Worm (Caenorhabditis elegans) whole organism, young adult: ENCODE measurements around the gene K09C4.5.

Experiments used
- B0019.2 ChIP-seq: fragments of 200-800 bp; sonication (Bioruptor generic); conservative IDR thresholded peaks from 2 replicates; pipeline ENCODE4 v1.3.6; 2022; ENCODE audit warnings: missing genetic modification reagents, missing genetic modification characterization, missing compliant biosample characterization
- B0261.1 ChIP-seq: sonication (generic microtip); optimal IDR thresholded peaks from 2 replicates; lab custom pipeline; 2016; ENCODE audit warnings: mild to moderate bottlenecking, missing genetic modification characterization, moderate library complexity, missing compliant biosample characterization
- F37B4.10 ChIP-seq: fragments of 200-800 bp; sonication (Bioruptor generic); IDR thresholded peaks from 2 replicates; pipeline ENCODE4 v1.3.6; 2022; ENCODE audit warnings: missing genetic modification characterization, missing compliant biosample characterization
- Y56A3A.18 ChIP-seq: fragments of 200-800 bp; sonication (Bioruptor generic); IDR thresholded peaks from 2 replicates; pipeline ENCODE4 v1.3.6; 2022; ENCODE audit warnings: missing genetic modification reagents, missing genetic modification characterization, missing compliant biosample characterization
- Y67H2A.10 ChIP-seq: fragments of 200-800 bp; sonication (Bioruptor generic); conservative IDR thresholded peaks from 2 replicates; pipeline ENCODE4 v1.3.6; 2022; ENCODE audit warnings: missing genetic modification reagents, missing genetic modification characterization, missing compliant biosample characterization
- Y79H2A.3 ChIP-seq: fragments of 200-800 bp; sonication (Bioruptor generic); conservative IDR thresholded peaks from 2 replicates; pipeline ENCODE4 v1.3.6; 2022; ENCODE audit warnings: missing genetic modification reagents, missing genetic modification characterization, missing compliant biosample characterization
- ama-1 ChIP-seq, 3 experiments: fragments of 150-350 bp in 1 of 3; sonication (generic microtip) in 2 of 3; optimal IDR thresholded peaks; 2 replicates each; lab custom pipeline; 2014 to 2018; ENCODE audit warnings: missing biosample characterization in 2 of 3, missing genetic modification characterization in 2 of 3, missing genetic modification reagents in 2 of 3
- atf-7 ChIP-seq: sonication (generic microtip); optimal IDR thresholded peaks from 2 replicates; lab custom pipeline; 2017; ENCODE audit warnings: mild to moderate bottlenecking, missing genetic modification characterization, missing compliant biosample characterization
- attf-3 ChIP-seq: fragments of 200-800 bp; sonication (Bioruptor generic); conservative IDR thresholded peaks from 2 replicates; pipeline ENCODE4 v1.3.6; 2022; ENCODE audit warnings: missing genetic modification reagents, missing genetic modification characterization, missing compliant biosample characterization
- bed-1 ChIP-seq: fragments of 200-800 bp; sonication (Bioruptor generic); IDR thresholded peaks from 2 replicates; pipeline ENCODE4 v1.3.6; 2022; ENCODE audit warnings: missing genetic modification reagents, missing genetic modification characterization, missing compliant biosample characterization
- cebp-1 ChIP-seq, 2 experiments: fragments of 200-800 bp in 1 of 2; sonication (Bioruptor generic) in 1 of 2; sonication (generic microtip) in 1 of 2; IDR thresholded peaks in 1 of 2; optimal IDR thresholded peaks in 1 of 2; 2 replicates each; pipeline versions ENCODE4 v1.3.6 to Lab custom; 2017 to 2022; ENCODE audit warnings: missing compliant biosample characterization in 2 of 2, missing genetic modification characterization in 2 of 2, mild to moderate bottlenecking in 1 of 2, missing genetic modification reagents in 1 of 2, moderate library complexity in 1 of 2
- cebp-2 ChIP-seq: fragments of 200-800 bp; sonication (Bioruptor generic); IDR thresholded peaks from 2 replicates; pipeline ENCODE4 v1.3.6; 2022; ENCODE audit warnings: missing genetic modification characterization, missing compliant biosample characterization
- ceh-58 ChIP-seq: fragments of 200-800 bp; sonication (Bioruptor generic); IDR thresholded peaks from 2 replicates; pipeline ENCODE4 v1.3.6; 2022; ENCODE audit warnings: missing genetic modification characterization, missing compliant biosample characterization
- dox-1 ChIP-seq: fragments of 200-800 bp; sonication (Bioruptor generic); IDR thresholded peaks from 2 replicates; pipeline ENCODE4 v1.3.6; 2022; ENCODE audit warnings: missing genetic modification reagents, missing genetic modification characterization, missing compliant biosample characterization
- efl-1 ChIP-seq: fragments of 150-350 bp; optimal IDR thresholded peaks from 2 replicates; lab custom pipeline; 2014; ENCODE audit warnings: missing biosample characterization, missing genetic modification reagents, missing genetic modification characterization
- ets-4 ChIP-seq: fragments of 200-800 bp; sonication (Bioruptor generic); optimal IDR thresholded peaks from 2 replicates; lab custom pipeline; 2018; ENCODE audit warnings: mild to moderate bottlenecking, missing genetic modification characterization, missing compliant biosample characterization
- hmg-1.2 ChIP-seq: fragments of 200-800 bp; sonication (Bioruptor generic); IDR thresholded peaks from 2 replicates; pipeline ENCODE4 v1.3.6; 2022; ENCODE audit warnings: missing genetic modification reagents, missing genetic modification characterization, missing compliant biosample characterization
- hrde-1 ChIP-seq: sonication (generic microtip); optimal IDR thresholded peaks from 2 replicates; lab custom pipeline; 2016; ENCODE audit warnings: missing genetic modification characterization, mild to moderate bottlenecking, missing compliant biosample characterization, moderate library complexity, missing genotype, missing genetic modification reagents, borderline replicate concordance
- hsf-1 ChIP-seq: fragments of 200-800 bp; sonication (Bioruptor generic); IDR thresholded peaks from 2 replicates; pipeline ENCODE4 v1.3.6; 2022; ENCODE audit warnings: missing genetic modification reagents, missing genetic modification characterization, missing compliant biosample characterization
- let-607 ChIP-seq, 2 experiments: fragments of 200-800 bp in 1 of 2; sonication (Bioruptor generic) in 1 of 2; sonication (generic microtip) in 1 of 2; optimal IDR thresholded peaks; 2 replicates each; lab custom pipeline; 2016 to 2018; ENCODE audit warnings: mild to moderate bottlenecking in 2 of 2, missing compliant biosample characterization in 2 of 2, missing genetic modification characterization in 2 of 2, moderate library complexity in 2 of 2, missing genotype in 1 of 2
- lin-26 ChIP-seq: fragments of 200-800 bp; sonication (Bioruptor generic); IDR thresholded peaks from 2 replicates; pipeline ENCODE4 v1.3.6; 2022; ENCODE audit warnings: missing genetic modification reagents, missing genetic modification characterization, missing compliant biosample characterization
- lir-1 ChIP-seq: fragments of 200-800 bp; sonication (Bioruptor generic); conservative IDR thresholded peaks from 2 replicates; pipeline ENCODE4 v1.3.6; 2022; ENCODE audit warnings: missing genetic modification reagents, missing genetic modification characterization, missing compliant biosample characterization
- madf-10 ChIP-seq: sonication (generic microtip); optimal IDR thresholded peaks from 2 replicates; lab custom pipeline; 2016; ENCODE audit warnings: mild to moderate bottlenecking, missing genetic modification characterization, missing compliant biosample characterization
- madf-3 ChIP-seq: fragments of 200-800 bp; sonication (Bioruptor generic); IDR thresholded peaks from 2 replicates; pipeline ENCODE4 v1.3.6; 2022; ENCODE audit warnings: missing genetic modification reagents, missing genetic modification characterization, missing compliant biosample characterization
- madf-6 ChIP-seq: fragments of 200-800 bp; sonication (Bioruptor generic); IDR thresholded peaks from 2 replicates; pipeline ENCODE4 v1.3.6; 2022; ENCODE audit warnings: missing genetic modification reagents, missing genetic modification characterization, missing compliant biosample characterization
- madf-8 ChIP-seq: fragments of 200-800 bp; sonication (Bioruptor generic); conservative IDR thresholded peaks from 2 replicates; pipeline ENCODE4 v1.3.6; 2022; ENCODE audit warnings: missing genetic modification reagents, missing genetic modification characterization, missing compliant biosample characterization
- mel-28 ChIP-seq: sonication (generic microtip); optimal IDR thresholded peaks from 2 replicates; lab custom pipeline; 2016; ENCODE audit warnings: borderline replicate concordance, mild to moderate bottlenecking, missing genetic modification characterization, missing compliant biosample characterization
- mxl-1 ChIP-seq: sonication (generic microtip); optimal IDR thresholded peaks from 2 replicates; lab custom pipeline; 2016; ENCODE audit warnings: missing genetic modification characterization, missing compliant biosample characterization
- nhr-179 ChIP-seq: sonication (generic microtip); optimal IDR thresholded peaks from 2 replicates; lab custom pipeline; 2016; ENCODE audit warnings: mild to moderate bottlenecking, missing genetic modification characterization, missing compliant biosample characterization
- nhr-80 ChIP-seq: sonication (generic microtip); optimal IDR thresholded peaks from 2 replicates; lab custom pipeline; 2016; ENCODE audit warnings: missing genetic modification characterization, missing compliant biosample characterization
- pha-4 ChIP-seq: fragments of 150-350 bp; sonication (generic microtip); optimal IDR thresholded peaks from 2 replicates; lab custom pipeline; 2014; ENCODE audit warnings: missing biosample characterization, missing genetic modification reagents, missing genetic modification characterization
- snpc-1.1 ChIP-seq: sonication (generic microtip); optimal IDR thresholded peaks from 2 replicates; lab custom pipeline; 2017; ENCODE audit warnings: missing genetic modification characterization, mild to moderate bottlenecking, missing compliant biosample characterization, antibody characterized with exemption, moderate library complexity, missing genotype, missing genetic modification reagents; ENCODE audit not compliant: insufficient read depth
- snpc-1.3 ChIP-seq: sonication (generic microtip); optimal IDR thresholded peaks from 2 replicates; lab custom pipeline; 2017; ENCODE audit warnings: missing genetic modification characterization, mild to moderate bottlenecking, missing compliant biosample characterization, antibody characterized with exemption, moderate library complexity, missing genotype, missing genetic modification reagents; ENCODE audit not compliant: insufficient read depth
- snpc-4 ChIP-seq, 5 experiments: fragments of 150-350 bp in 1 of 5; sonication (generic microtip) in 4 of 5; optimal IDR thresholded peaks; 2 replicates each; lab custom pipeline; 2014 to 2018; ENCODE audit warnings: missing genetic modification characterization in 5 of 5, missing biosample characterization in 3 of 5, antibody characterized with exemption in 2 of 5, mild to moderate bottlenecking in 2 of 5, missing compliant biosample characterization in 2 of 5, missing genotype in 2 of 5, moderate library complexity in 2 of 5, missing genetic modification reagents in 1 of 5
- unc-62 ChIP-seq: fragments of 150-350 bp; optimal IDR thresholded peaks from 2 replicates; lab custom pipeline; 2014; ENCODE audit warnings: missing biosample characterization, missing genetic modification reagents, missing genetic modification characterization
- xnd-1 ChIP-seq: sonication (generic microtip); optimal IDR thresholded peaks from 2 replicates; lab custom pipeline; 2016; ENCODE audit warnings: missing genotype, missing genetic modification reagents, missing genetic modification characterization, missing compliant biosample characterization
- ztf-6 ChIP-seq: fragments of 200-800 bp; sonication (Bioruptor generic); IDR thresholded peaks from 2 replicates; pipeline ENCODE4 v1.3.6; 2022; ENCODE audit warnings: missing genetic modification reagents, missing genetic modification characterization, missing compliant biosample characterization

Gene K09C4.5

ce11 chrX:3298582-3298981, 16.2 kb downstream of the K09C4.5 start, which contains the start of gene K09C4.1:
K09C4.1 (plus strand) TSS chrX:3298882.
- TF ChIP-seq cebp-1 (GFP tag; IDR thresholded peaks at IDR 0.05; lab: Robert Waterston, UW) (no peak), cebp-1 (tag; optimal IDR thresholded peaks at IDR 0.05; lab: Kevin White, UChicago) (no peak), xnd-1 (tag; lab: Kevin White, UChicago) (no peak), cebp-2 (GFP tag; lab: Robert Waterston, UW) (no peak), mxl-1 (tag; lab: Kevin White, UChicago) (no peak), B0261.1 (tag; lab: Kevin White, UChicago) (no peak), dox-1 (GFP tag; lab: Robert Waterston, UW) (no peak), hrde-1 (tag; lab: Kevin White, UChicago) (no peak), pha-4 (tag; lab: Kevin White, UChicago) (no peak), efl-1 (GFP tag; lab: Kevin White, UChicago) (no peak), let-607 (tag; optimal IDR thresholded peaks at IDR 0.05; lab: Kevin White, UChicago) (no peak), madf-8 (GFP tag; lab: Robert Waterston, UW) (no peak), hsf-1 (GFP tag; lab: Robert Waterston, UW) (no peak)
- TF ChIP-seq, all 124 proteins: peak for 0

- TF ChIP-seq nhr-80: peak; percentile 64
- TF ChIP-seq Y56A3A.18 (GFP tag; lab: Robert Waterston, UW): no peak
- no peak for TF ChIP-seq ztf-6 (GFP tag; lab: Robert Waterston, UW)
- no peak for TF ChIP-seq B0019.2
- no peak for TF ChIP-seq nhr-179 (tag; lab: Kevin White, UChicago)
- no peak for TF ChIP-seq snpc-4 (GFP tag; optimal IDR thresholded peaks at IDR 0.05; lab: Kevin White, UChicago)
- no peak for TF ChIP-seq snpc-4 (tag; optimal IDR thresholded peaks at IDR 0.05; lab: Kevin White, UChicago)
- TF ChIP-seq B0261.1 (tag; lab: Kevin White, UChicago): no peak
- TF ChIP-seq attf-3 (GFP tag; lab: Robert Waterston, UW): no peak
- no peak for TF ChIP-seq xnd-1 (tag; lab: Kevin White, UChicago)
- no peak for TF ChIP-seq hrde-1 (tag; lab: Kevin White, UChicago)
- TF ChIP-seq ama-1 (optimal IDR thresholded peaks at IDR 0.05; lab: Kevin White, UChicago): no peak
- no peak for TF ChIP-seq ama-1 (GFP tag; optimal IDR thresholded peaks at IDR 0.05; lab: Kevin White, UChicago)
- TF ChIP-seq ceh-58 (GFP tag; lab: Robert Waterston, UW): no peak
- TF ChIP-seq mel-28 (tag; lab: Kevin White, UChicago): no peak
- TF ChIP-seq unc-62 (GFP tag; lab: Kevin White, UChicago): peak; percentile 72
- no peak for TF ChIP-seq atf-7 (tag; lab: Kevin White, UChicago)
- no peak for TF ChIP-seq bed-1
Measured at ce11 chrX:3300582-3300981, 18.2 kb downstream of the K09C4.5 start.

DNA sequence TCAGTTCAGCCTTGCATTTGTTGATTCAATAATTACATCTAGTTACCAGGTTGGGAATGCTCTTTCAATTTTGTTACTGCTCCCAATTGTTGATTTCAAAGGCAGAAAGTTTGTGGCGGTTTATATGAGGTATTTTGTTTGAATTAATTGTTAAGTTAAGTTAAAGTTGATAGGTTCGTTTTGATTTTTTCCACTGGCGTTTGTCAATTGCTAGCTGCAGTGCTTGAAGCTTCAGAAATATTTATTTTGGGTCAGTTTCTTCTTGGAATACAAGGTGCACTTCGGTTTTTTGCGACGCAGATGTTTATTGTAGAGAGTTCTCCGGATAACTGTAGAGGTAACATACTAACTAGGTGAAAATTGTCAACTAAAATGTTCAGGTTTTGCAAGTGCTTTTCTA, 19.3 kb downstream of the K09C4.5 start, which contains the start of gene F11D5.5:
F11D5.5 (plus strand) TSS at position 301 of the 400 bp plus-strand sequence.
- TF ChIP-seq madf-10 (tag; lab: Kevin White, UChicago): no peak
- no peak for TF ChIP-seq dox-1 (GFP tag; lab: Robert Waterston, UW)
- no peak for TF ChIP-seq hmg-1.2 (GFP tag; lab: Robert Waterston, UW)
- no peak for TF ChIP-seq lin-26 (GFP tag; lab: Robert Waterston, UW)
- no peak for TF ChIP-seq madf-3 (GFP tag; lab: Robert Waterston, UW)
- no peak for TF ChIP-seq Y67H2A.10 (GFP tag; lab: Robert Waterston, UW)
- TF ChIP-seq Y79H2A.3 (GFP tag; lab: Robert Waterston, UW): no peak
- no peak for TF ChIP-seq snpc-1.3 (tag; lab: Kevin White, UChicago)
- no peak for TF ChIP-seq ets-4 (GFP tag; lab: Kevin White, UChicago)
- no peak for TF ChIP-seq madf-6
- TF ChIP-seq snpc-1.1 (tag; lab: Kevin White, UChicago): no peak
- TF ChIP-seq lir-1: no peak
- no peak for TF ChIP-seq F37B4.10
